Fruit fly (Drosophila melanogaster): Measurements from ENCODE around the gene CG13004.
A peak's percentile ranks its signal among the peaks of the same experiment; 100 is the strongest.

CG13004 gene

dm6 chrX:16848978-16849377 is 13.7 kb upstream of the CG13004 start (continued):
- no peak for TF ChIP-seq pho (GFP tag; optimal IDR thresholded peaks at IDR 0.05)
- no peak for TF ChIP-seq fd3F (GFP tag; optimal IDR thresholded peaks at IDR 0.05)
- no peak for TF ChIP-seq slp2 (GFP tag; optimal IDR thresholded peaks at IDR 0.05)
- 0 out of 3 replicates have a peak, but pooled peaks have one; percentile 33 for TF ChIP-seq ci (GFP tag; IDR thresholded peaks at IDR 0.05)
- TF ChIP-seq CG7963 (GFP tag; IDR thresholded peaks at IDR 0.05; ENCODE audit: partially characterized antibody), result no peak
- no peak for TF ChIP-seq CG9727 (GFP tag; optimal IDR thresholded peaks at IDR 0.05)
- TF ChIP-seq ase (GFP tag; IDR thresholded peaks at IDR 0.05), result no peak
- no peak for TF ChIP-seq fd102C (GFP tag; optimal IDR thresholded peaks at IDR 0.05)
- TF ChIP-seq D19A (tag; optimal IDR thresholded peaks at IDR 0.05), result peak; percentile 37
- no peak for TF ChIP-seq CG15269 (tag; optimal IDR thresholded peaks at IDR 0.05)
- no peak for TF ChIP-seq tll (GFP tag; optimal IDR thresholded peaks at IDR 0.05)
- no peak for TF ChIP-seq CG10959 (GFP tag; IDR thresholded peaks at IDR 0.05)
- TF ChIP-seq CG11504 (tag; optimal IDR thresholded peaks at IDR 0.05), result peak; percentile 37
- TF ChIP-seq CG10979 (tag; optimal IDR thresholded peaks at IDR 0.05), result peak; percentile 53
- no peak for TF ChIP-seq trem (tag; optimal IDR thresholded peaks at IDR 0.05)
- TF ChIP-seq CG17385 (GFP tag; optimal IDR thresholded peaks at IDR 0.05), result no peak
- TF ChIP-seq Ssrp (tag; optimal IDR thresholded peaks at IDR 0.05), result no peak
- no peak for TF ChIP-seq CG1792 (GFP tag; optimal IDR thresholded peaks at IDR 0.05)
- TF ChIP-seq Deaf1 (tag; optimal IDR thresholded peaks at IDR 0.05), result no peak
- no peak for TF ChIP-seq Ravus (GFP tag; IDR thresholded peaks at IDR 0.05)
- TF ChIP-seq Hr51 (GFP tag; optimal IDR thresholded peaks at IDR 0.05), result peak in 1 of 2 experiments; percentile 8
- no peak for TF ChIP-seq so (GFP tag; IDR thresholded peaks at IDR 0.05)
- TF ChIP-seq hkb (optimal IDR thresholded peaks at IDR 0.05), result no peak
- TF ChIP-seq hkb (GFP tag; IDR thresholded peaks at IDR 0.05), result peak; percentile 43; the same call in 1 of the 2 replicates
- peak; percentile 1 for TF ChIP-seq nmo (GFP tag; optimal IDR thresholded peaks at IDR 0.05)
- 0 out of 2 replicates have a peak, but pooled peaks have one; percentile 13 for TF ChIP-seq esg (GFP tag; conservative IDR thresholded peaks at IDR 0.05)
- TF ChIP-seq Bteb2 (GFP tag; optimal IDR thresholded peaks at IDR 0.05), result no peak
- peak; percentile 1 for TF ChIP-seq CG4820 (GFP tag; optimal IDR thresholded peaks at IDR 0.05)
- no peak for TF ChIP-seq HLH54F (GFP tag; optimal IDR thresholded peaks at IDR 0.05)
- TF ChIP-seq Mad (GFP tag; optimal IDR thresholded peaks at IDR 0.05), result no peak
- TF ChIP-seq CG17568 (GFP tag; optimal IDR thresholded peaks at IDR 0.05), result no peak
- peak; percentile 45; the same call in 2 of the 3 replicates for TF ChIP-seq row (GFP tag; IDR thresholded peaks at IDR 0.05)
- no peak for TF ChIP-seq CG30020 (tag; optimal IDR thresholded peaks at IDR 0.05)
- TF ChIP-seq CG12071 (GFP tag; optimal IDR thresholded peaks at IDR 0.05), result no peak
- TF ChIP-seq Xrp1 (GFP tag; IDR thresholded peaks at IDR 0.05), result peak; percentile 34; the same call in 1 of the 2 replicates
- TF ChIP-seq lab (GFP tag; optimal IDR thresholded peaks at IDR 0.05), result no peak
- TF ChIP-seq croc (GFP tag; conservative IDR thresholded peaks at IDR 0.05), result no peak
- no peak for TF ChIP-seq CG31224 (GFP tag; IDR thresholded peaks at IDR 0.05)
- TF ChIP-seq CG16815 (GFP tag; optimal IDR thresholded peaks at IDR 0.05), result no peak
- no peak for TF ChIP-seq p53 (GFP tag; optimal IDR thresholded peaks at IDR 0.05)
- TF ChIP-seq cad (GFP tag; optimal IDR thresholded peaks at IDR 0.05), result no peak
- TF ChIP-seq CG17912 (GFP tag; optimal IDR thresholded peaks at IDR 0.05), result no peak
- no peak for TF ChIP-seq bcd (GFP tag; optimal IDR thresholded peaks at IDR 0.05)
- TF ChIP-seq jigr1 (GFP tag; IDR thresholded peaks at IDR 0.05), result no peak
- TF ChIP-seq TFAM (GFP tag; optimal IDR thresholded peaks at IDR 0.05), result no peak
- TF ChIP-seq CG17359 (tag; optimal IDR thresholded peaks at IDR 0.05), result peak; percentile 27
- TF ChIP-seq CG7987 (GFP tag; optimal IDR thresholded peaks at IDR 0.05), result no peak
- no peak for TF ChIP-seq CG8290 (GFP tag; optimal IDR thresholded peaks at IDR 0.05)
- TF ChIP-seq CG8290 (tag; optimal IDR thresholded peaks at IDR 0.05), result no peak
- TF ChIP-seq tgo (GFP tag; IDR thresholded peaks at IDR 0.05), result 0 out of 3 replicates have a peak, but pooled peaks have one; percentile 20
- no peak for TF ChIP-seq ems (GFP tag; optimal IDR thresholded peaks at IDR 0.05)
- TF ChIP-seq Atf6 (GFP tag; IDR thresholded peaks at IDR 0.05), result no peak

Data from whole organism, embryonic.